Worm (Caenorhabditis elegans) whole organism, L3 larva: ENCODE results near the gene Y66A7A.9.

Source experiments
- R02D3.7 ChIP-seq: fragments of 150-350 bp; optimal IDR thresholded peaks from 2 replicates; lab custom pipeline; 2014; ENCODE audit warnings: missing biosample characterization, missing genetic modification characterization
- ZK546.5 ChIP-seq: sonication (generic microtip); optimal IDR thresholded peaks from 2 replicates; lab custom pipeline; 2017; ENCODE audit warnings: missing biosample characterization, missing genetic modification characterization
- ama-1 ChIP-seq: fragments of 150-350 bp; optimal IDR thresholded peaks from 2 replicates; lab custom pipeline; 2018
- ceh-16 ChIP-seq: sonication (generic microtip); optimal IDR thresholded peaks from 2 replicates; lab custom pipeline; 2017; ENCODE audit warnings: missing biosample characterization, missing genetic modification characterization
- ceh-28 ChIP-seq: fragments of 150-350 bp; optimal IDR thresholded peaks from 2 replicates; lab custom pipeline; 2014; ENCODE audit warnings: missing biosample characterization, missing genetic modification reagents, missing genetic modification characterization
- ceh-9 ChIP-seq: sonication (generic microtip); optimal IDR thresholded peaks from 2 replicates; lab custom pipeline; 2018; ENCODE audit warnings: missing biosample characterization, missing genetic modification characterization
- daf-12 ChIP-seq: fragments of 150-350 bp; optimal IDR thresholded peaks from 2 replicates; lab custom pipeline; 2014; ENCODE audit warnings: missing biosample characterization, missing genetic modification reagents, missing genetic modification characterization
- egl-27 ChIP-seq: sonication (generic microtip); optimal IDR thresholded peaks from 4 replicates; lab custom pipeline; 2017; ENCODE audit warnings: missing biosample characterization, missing genetic modification reagents, missing genetic modification characterization
- egl-5 ChIP-seq: fragments of 150-350 bp; optimal IDR thresholded peaks from 2 replicates; lab custom pipeline; 2017; ENCODE audit warnings: missing biosample characterization, missing genetic modification reagents, missing genetic modification characterization, inconsistent platforms
- elt-1 ChIP-seq: fragments of 150-350 bp; optimal IDR thresholded peaks from 2 replicates; lab custom pipeline; 2014; ENCODE audit warnings: missing biosample characterization, missing genetic modification characterization
- elt-2 ChIP-seq: sonication (generic microtip); optimal IDR thresholded peaks from 2 replicates; lab custom pipeline; 2016; ENCODE audit warnings: missing genetic modification reagents, mild to moderate bottlenecking, missing genetic modification characterization, missing compliant biosample characterization
- elt-3 ChIP-seq, 3 experiments: fragments of 150-350 bp in 1 of 3; sonication (generic microtip) in 2 of 3; optimal IDR thresholded peaks; 2 replicates in 2 of 3; 4 replicates in 1 of 3; lab custom pipeline; 2014 to 2017; ENCODE audit warnings: missing biosample characterization in 3 of 3, missing genetic modification characterization in 3 of 3
- eor-1 ChIP-seq, 2 experiments: fragments of 150-350 bp; optimal IDR thresholded peaks; 2 replicates each; lab custom pipeline; 2014 to 2018; ENCODE audit warnings: missing biosample characterization in 2 of 2, missing genetic modification characterization in 2 of 2
- fkh-10 ChIP-seq: sonication (generic microtip); optimal IDR thresholded peaks from 2 replicates; lab custom pipeline; 2017; ENCODE audit warnings: missing biosample characterization, missing genetic modification reagents, missing genetic modification characterization
- fkh-2 ChIP-seq: fragments of 150-350 bp; optimal IDR thresholded peaks from 2 replicates; lab custom pipeline; 2014; ENCODE audit warnings: missing biosample characterization, missing genetic modification reagents, missing genetic modification characterization
- fos-1 ChIP-seq: fragments of 150-350 bp; optimal IDR thresholded peaks from 2 replicates; lab custom pipeline; 2014; ENCODE audit warnings: missing biosample characterization, missing genetic modification characterization
- hmg-11 ChIP-seq: sonication (generic microtip); optimal IDR thresholded peaks from 2 replicates; lab custom pipeline; 2016; ENCODE audit warnings: missing genetic modification characterization, missing compliant biosample characterization
- jun-1 ChIP-seq: fragments of 150-350 bp; optimal IDR thresholded peaks from 2 replicates; lab custom pipeline; 2014; ENCODE audit warnings: missing biosample characterization, missing genetic modification reagents, missing genetic modification characterization
- lin-15B ChIP-seq: fragments of 150-350 bp; optimal IDR thresholded peaks from 2 replicates; lab custom pipeline; 2014; ENCODE audit warnings: missing biosample characterization, missing genetic modification characterization
- lsy-12 ChIP-seq: sonication (generic microtip); optimal IDR thresholded peaks from 2 replicates; lab custom pipeline; 2016; ENCODE audit warnings: mild to moderate bottlenecking, missing genetic modification characterization, missing compliant biosample characterization
- mdl-1 ChIP-seq: fragments of 150-350 bp; optimal IDR thresholded peaks from 2 replicates; lab custom pipeline; 2014; ENCODE audit warnings: missing biosample characterization, missing genetic modification characterization
- mml-1 ChIP-seq: fragments of 150-350 bp; sonication (generic microtip); optimal IDR thresholded peaks from 3 replicates; lab custom pipeline; 2014; ENCODE audit warnings: missing biosample characterization, missing genetic modification characterization
- nfya-1 ChIP-seq: sonication (generic microtip); optimal IDR thresholded peaks from 2 replicates; lab custom pipeline; 2017; ENCODE audit warnings: missing genetic modification characterization, mild to moderate bottlenecking, missing compliant biosample characterization, antibody characterized with exemption, moderate library complexity; ENCODE audit not compliant: insufficient read depth
- nhr-12 ChIP-seq: fragments of 150-350 bp; optimal IDR thresholded peaks from 2 replicates; lab custom pipeline; 2014; ENCODE audit warnings: missing biosample characterization, missing genetic modification characterization
- nhr-23 ChIP-seq: fragments of 150-350 bp; optimal IDR thresholded peaks from 2 replicates; lab custom pipeline; 2014; ENCODE audit warnings: missing biosample characterization, missing genetic modification reagents, missing genetic modification characterization
- nhr-237 ChIP-seq: fragments of 150-350 bp; optimal IDR thresholded peaks from 2 replicates; lab custom pipeline; 2014; ENCODE audit warnings: missing biosample characterization, missing genetic modification characterization
- nhr-25 ChIP-seq: sonication (generic microtip); optimal IDR thresholded peaks from 2 replicates; lab custom pipeline; 2017; ENCODE audit warnings: missing biosample characterization, missing genetic modification characterization
- nhr-28 ChIP-seq: fragments of 150-350 bp; optimal IDR thresholded peaks from 2 replicates; lab custom pipeline; 2014; ENCODE audit warnings: missing biosample characterization, missing genetic modification characterization
- nhr-43 ChIP-seq: sonication (generic microtip); optimal IDR thresholded peaks from 2 replicates; lab custom pipeline; 2016; ENCODE audit warnings: mild to moderate bottlenecking, missing genetic modification characterization, missing compliant biosample characterization; ENCODE audit not compliant: poor library complexity, severe bottlenecking
- nhr-67 ChIP-seq: fragments of 150-350 bp; optimal IDR thresholded peaks from 2 replicates; lab custom pipeline; 2014; ENCODE audit warnings: missing biosample characterization, missing genetic modification characterization
- nhr-77 ChIP-seq: fragments of 150-350 bp; optimal IDR thresholded peaks from 2 replicates; lab custom pipeline; 2014; ENCODE audit warnings: missing biosample characterization, missing genetic modification characterization
- pha-4 ChIP-seq: fragments of 150-350 bp; optimal IDR thresholded peaks from 2 replicates; lab custom pipeline; 2014; ENCODE audit warnings: missing biosample characterization, missing genetic modification reagents, missing genetic modification characterization
- pqm-1 ChIP-seq: fragments of 150-350 bp; optimal IDR thresholded peaks from 2 replicates; lab custom pipeline; 2017; ENCODE audit warnings: missing biosample characterization, missing genetic modification characterization, inconsistent platforms
- sea-2 ChIP-seq: fragments of 150-350 bp; sonication (generic microtip); optimal IDR thresholded peaks from 4 replicates; lab custom pipeline; 2014; ENCODE audit warnings: missing biosample characterization, missing genetic modification reagents, missing genetic modification characterization
- snpc-4 ChIP-seq: fragments of 150-350 bp; optimal IDR thresholded peaks from 2 replicates; lab custom pipeline; 2014; ENCODE audit warnings: missing biosample characterization, missing genetic modification characterization
- tbx-2 ChIP-seq: sonication (generic microtip); optimal IDR thresholded peaks from 2 replicates; lab custom pipeline; 2016; ENCODE audit warnings: mild to moderate bottlenecking, missing genetic modification characterization, missing compliant biosample characterization
- unc-62 ChIP-seq: fragments of 150-350 bp; sonication (generic microtip); optimal IDR thresholded peaks from 4 replicates; lab custom pipeline; 2014; ENCODE audit warnings: missing biosample characterization, missing genetic modification reagents, missing genetic modification characterization
- zag-1 ChIP-seq: fragments of 150-350 bp; optimal IDR thresholded peaks from 2 replicates; lab custom pipeline; 2014; ENCODE audit warnings: missing biosample characterization, missing genetic modification characterization
- ztf-4 ChIP-seq: fragments of 150-350 bp; optimal IDR thresholded peaks from 2 replicates; lab custom pipeline; 2014; ENCODE audit warnings: missing biosample characterization, missing genetic modification characterization

The Y66A7A.9 gene

ce11 chrIII:11657185-11657817, 45.0 kb upstream of the Y66A7A.9 start, which contains the start of gene crh-1 (continued):
- TF ChIP-seq hmg-11 (peak; percentile 73), nhr-43 (tag; lab: Kevin White, UChicago) (peak; percentile 66), fkh-2 (tag; lab: Kevin White, UChicago) (no peak), nhr-67 (tag; lab: Kevin White, UChicago) (no peak)

- no peak for TF ChIP-seq nhr-23 (tag; lab: Kevin White, UChicago)
- TF ChIP-seq ztf-4, result no peak
- peak; percentile 54 for TF ChIP-seq nfya-1
- no peak for TF ChIP-seq mml-1 (tag; lab: Kevin White, UChicago)
- no peak for TF ChIP-seq sea-2 (GFP tag; lab: Kevin White, UChicago)
Measured at ce11 chrIII:11656389-11656788, 44.1 kb upstream of the Y66A7A.9 start.

ce11 chrIII:11651430-11651829, 39.2 kb upstream of the Y66A7A.9 start:
- no peak for TF ChIP-seq fkh-2 (tag; lab: Kevin White, UChicago)
- TF ChIP-seq egl-5 (tag; lab: Kevin White, UChicago), result no peak
- no peak for TF ChIP-seq R02D3.7 (tag; lab: Kevin White, UChicago)
- no peak for TF ChIP-seq eor-1 (tag; optimal IDR thresholded peaks at IDR 0.05; lab: Kevin White, UChicago)
- TF ChIP-seq nhr-25 (tag; lab: Kevin White, UChicago), result no peak
- no peak for TF ChIP-seq nhr-28
- no peak for TF ChIP-seq snpc-4 (tag; lab: Kevin White, UChicago)
- no peak for TF ChIP-seq fos-1 (tag; lab: Kevin White, UChicago)
- no peak for TF ChIP-seq daf-12
- TF ChIP-seq elt-2 (tag; lab: Kevin White, UChicago), result no peak
- TF ChIP-seq nhr-237 (tag; lab: Kevin White, UChicago), result no peak
- TF ChIP-seq ama-1 (lab: Kevin White, UChicago), result no peak
- no peak for TF ChIP-seq ceh-9 (tag; lab: Kevin White, UChicago)
- no peak for TF ChIP-seq pha-4 (tag; lab: Kevin White, UChicago)
- TF ChIP-seq nhr-67 (tag; lab: Kevin White, UChicago), result no peak
- no peak for TF ChIP-seq nhr-12 (tag; lab: Kevin White, UChicago)
- no peak for TF ChIP-seq nhr-77 (tag; lab: Kevin White, UChicago)
- TF ChIP-seq ZK546.5 (tag; lab: Kevin White, UChicago), result no peak

- TF ChIP-seq tbx-2, result no peak
- TF ChIP-seq nhr-23 (tag; lab: Kevin White, UChicago), result no peak
- no peak for TF ChIP-seq ceh-28 (tag; lab: Kevin White, UChicago)
- TF ChIP-seq zag-1 (tag; lab: Kevin White, UChicago), result no peak
- no peak for TF ChIP-seq elt-3 (tag; optimal IDR thresholded peaks at IDR 0.05; lab: Kevin White, UChicago)
- TF ChIP-seq nhr-28, result no peak
- TF ChIP-seq nhr-237 (tag; lab: Kevin White, UChicago), result no peak
- TF ChIP-seq pqm-1 (tag; lab: Kevin White, UChicago), result no peak
- TF ChIP-seq mml-1 (tag; lab: Kevin White, UChicago), result no peak
Measured at ce11 chrIII:11650152-11650551, 37.9 kb upstream of the Y66A7A.9 start, which contains the start of gene faah-6. Gene faah-6 (plus strand): TSS chrIII:11650452.

ce11 chrIII:11641347-11641746, 29.1 kb upstream of the Y66A7A.9 start:
- no peak for TF ChIP-seq ceh-28 (tag; lab: Kevin White, UChicago)
- no peak for TF ChIP-seq ama-1 (lab: Kevin White, UChicago)
- no peak for TF ChIP-seq lsy-12 (tag; lab: Kevin White, UChicago)
- TF ChIP-seq ceh-16 (tag; lab: Kevin White, UChicago), result no peak
- no peak for TF ChIP-seq nhr-25 (tag; lab: Kevin White, UChicago)
- TF ChIP-seq elt-1 (tag; lab: Kevin White, UChicago), result no peak
- TF ChIP-seq pha-4 (tag; lab: Kevin White, UChicago), result no peak
- TF ChIP-seq ZK546.5 (tag; lab: Kevin White, UChicago), result no peak
- TF ChIP-seq egl-5 (tag; lab: Kevin White, UChicago), result no peak
- TF ChIP-seq lin-15B (tag; lab: Kevin White, UChicago), result peak; percentile 14
- no peak for TF ChIP-seq ceh-9 (tag; lab: Kevin White, UChicago)
- TF ChIP-seq pqm-1 (tag; lab: Kevin White, UChicago), result no peak
- TF ChIP-seq fos-1 (tag; lab: Kevin White, UChicago), result no peak
- no peak for TF ChIP-seq fkh-2 (tag; lab: Kevin White, UChicago)
- peak; percentile 59 for TF ChIP-seq fkh-10
- no peak for TF ChIP-seq nhr-77 (tag; lab: Kevin White, UChicago)
- TF ChIP-seq mdl-1 (tag; lab: Kevin White, UChicago), result no peak
- no peak for TF ChIP-seq ztf-4
- TF ChIP-seq unc-62, result no peak
- TF ChIP-seq nfya-1, result peak; percentile 65
- TF ChIP-seq jun-1 (tag; lab: Kevin White, UChicago), result no peak
- no peak for TF ChIP-seq nhr-23 (tag; lab: Kevin White, UChicago)
- no peak for TF ChIP-seq egl-27 (tag; lab: Kevin White, UChicago)
